Fruit fly (Drosophila melanogaster) whole organism, embryonic: Measurements from ENCODE around the gene Pfdn2.
A peak's percentile ranks its signal among the peaks of the same experiment; 100 is the strongest.

Experiments
- Antp ChIP-seq: fragments of 200-800 bp; sonication (Bioruptor generic); optimal IDR thresholded peaks from 3 replicates; lab custom pipeline; 2016; ENCODE audit warnings: missing biosample characterization, missing genetic modification characterization
- Awh ChIP-seq: fragments of 200-800 bp; sonication (Bioruptor generic); IDR thresholded peaks from 2 replicates; pipeline ENCODE4, ENCODE4 v1.3.6; 2022; ENCODE audit warnings: missing biosample characterization, missing genetic modification characterization
- BEAF-32 ChIP-seq: fragments of 200-800 bp; sonication (Bioruptor generic); optimal IDR thresholded peaks from 3 replicates; lab custom pipeline; 2017; ENCODE audit warnings: missing biosample characterization, missing genetic modification characterization, mild to moderate bottlenecking, moderate library complexity, missing genetic modification reagents
- Bgb ChIP-seq: fragments of 200-800 bp; sonication (Bioruptor generic); IDR thresholded peaks from 2 replicates; pipeline ENCODE4 v1.3.6; 2022; ENCODE audit warnings: missing biosample characterization, missing genetic modification characterization; ENCODE audit not compliant: partially characterized antibody
- C15 ChIP-seq: fragments of 200-800 bp; sonication (Bioruptor generic); IDR thresholded peaks from 3 replicates; pipeline ENCODE4 v1.3.6; 2022; ENCODE audit warnings: missing biosample characterization, missing genetic modification characterization
- CG10147 ChIP-seq: fragments of 200-800 bp; sonication (Bioruptor generic); optimal IDR thresholded peaks from 2 replicates; lab custom pipeline; 2019; ENCODE audit warnings: missing biosample characterization, mild to moderate bottlenecking, missing genetic modification characterization, moderate library complexity
- CG10979 ChIP-seq: fragments of 200-800 bp; sonication (Bioruptor generic); optimal IDR thresholded peaks from 2 replicates; lab custom pipeline; 2018; ENCODE audit warnings: missing biosample characterization, mild to moderate bottlenecking, missing genetic modification characterization, moderate library complexity
- CG11560 ChIP-seq: fragments of 200-800 bp; sonication (Bioruptor generic); IDR thresholded peaks from 3 replicates; pipeline ENCODE4 v1.3.6; 2022; ENCODE audit warnings: missing biosample characterization, missing genetic modification characterization
- CG11695 ChIP-seq: fragments of 200-800 bp; sonication (Bioruptor generic); IDR thresholded peaks from 3 replicates; pipeline ENCODE4 v1.3.6; 2022; ENCODE audit warnings: missing biosample characterization, missing genetic modification characterization
- CG15479 ChIP-seq: fragments of 200-800 bp; sonication (Bioruptor generic); optimal IDR thresholded peaks from 3 replicates; lab custom pipeline; 2019; ENCODE audit warnings: missing biosample characterization, mild to moderate bottlenecking, missing genetic modification characterization, moderate library complexity
- CG17802 ChIP-seq: fragments of 200-800 bp; sonication (Bioruptor generic); optimal IDR thresholded peaks from 2 replicates; lab custom pipeline; 2018; ENCODE audit warnings: missing biosample characterization, mild to moderate bottlenecking, missing genetic modification characterization, moderate library complexity
- CG18764 ChIP-seq: fragments of 200-800 bp; sonication (Bioruptor generic); optimal IDR thresholded peaks from 3 replicates; lab custom pipeline; 2016; ENCODE audit warnings: missing biosample characterization, missing genetic modification characterization
- CG33213 ChIP-seq: fragments of 200-800 bp; sonication (Bioruptor generic); optimal IDR thresholded peaks from 3 replicates; lab custom pipeline; 2016; ENCODE audit warnings: missing biosample characterization, missing genetic modification characterization
- CG4424 ChIP-seq: fragments of 200-800 bp; sonication (Bioruptor generic); optimal IDR thresholded peaks from 3 replicates; lab custom pipeline; 2016; ENCODE audit warnings: missing biosample characterization, missing genetic modification characterization
- CG6254 ChIP-seq: fragments of 200-800 bp; sonication (Bioruptor generic); optimal IDR thresholded peaks from 3 replicates; lab custom pipeline; 2017; ENCODE audit warnings: mild to moderate bottlenecking, missing biosample characterization, missing genetic modification reagents, missing genetic modification characterization
- CG6272 ChIP-seq: fragments of 200-800 bp; sonication (Bioruptor generic); IDR thresholded peaks from 2 replicates; pipeline ENCODE4 v1.3.6; 2022; ENCODE audit warnings: missing biosample characterization, missing genetic modification characterization
- CG6791 ChIP-seq: fragments of 200-800 bp; sonication (Bioruptor generic); IDR thresholded peaks from 3 replicates; pipeline ENCODE4 v1.3.6; 2022; ENCODE audit warnings: missing biosample characterization, missing genetic modification characterization; ENCODE audit not compliant: partially characterized antibody
- CG7271 ChIP-seq: fragments of 200-800 bp; sonication (Bioruptor generic); optimal IDR thresholded peaks from 2 replicates; lab custom pipeline; 2018; ENCODE audit warnings: missing biosample characterization, mild to moderate bottlenecking, missing genetic modification characterization, moderate library complexity
- CoRest ChIP-seq: fragments of 200-800 bp; sonication (Bioruptor generic); optimal IDR thresholded peaks from 3 replicates; lab custom pipeline; 2018; ENCODE audit warnings: missing biosample characterization, mild to moderate bottlenecking, missing genetic modification characterization, moderate library complexity
- Eip74EF ChIP-seq, 2 experiments: fragments of 200-800 bp in 1 of 2; fragments of >200 bp in 1 of 2; sonication (Bioruptor generic) in 1 of 2; optimal IDR thresholded peaks; 2 replicates each; lab custom pipeline; 2017 to 2019; ENCODE audit warnings: missing biosample characterization in 2 of 2, missing genetic modification characterization in 2 of 2, mild to moderate bottlenecking in 1 of 2, moderate library complexity in 1 of 2
- Elba2 ChIP-seq: fragments of 200-800 bp; sonication (Bioruptor generic); optimal IDR thresholded peaks from 3 replicates; lab custom pipeline; 2016; ENCODE audit warnings: missing biosample characterization, missing genetic modification characterization
- HmgZ ChIP-seq: fragments of 200-800 bp; sonication (Bioruptor generic); optimal IDR thresholded peaks from 2 replicates; lab custom pipeline; 2018; ENCODE audit warnings: missing biosample characterization, mild to moderate bottlenecking, missing genetic modification characterization
- Hr3 ChIP-seq: fragments of 200-800 bp; sonication (Bioruptor generic); optimal IDR thresholded peaks from 3 replicates; lab custom pipeline; 2016; ENCODE audit warnings: missing biosample characterization, missing genetic modification characterization
- Hr39 ChIP-seq: fragments of >200 bp; optimal IDR thresholded peaks from 2 replicates; lab custom pipeline; 2017
- Myb ChIP-seq: fragments of 200-800 bp; sonication (Bioruptor generic); optimal IDR thresholded peaks from 2 replicates; lab custom pipeline; 2016; ENCODE audit warnings: missing biosample characterization, missing genetic modification characterization
- NC2β ChIP-seq: fragments of 200-800 bp; sonication (Bioruptor generic); optimal IDR thresholded peaks from 2 replicates; lab custom pipeline; 2016; ENCODE audit warnings: missing biosample characterization, missing genetic modification characterization
- Nf-YC ChIP-seq: fragments of 200-800 bp; optimal IDR thresholded peaks from 3 replicates; lab custom pipeline; 2019; ENCODE audit warnings: missing biosample characterization, mild to moderate bottlenecking, missing genetic modification characterization, moderate library complexity
- Oaz ChIP-seq: fragments of 200-800 bp; sonication (Bioruptor generic); IDR thresholded peaks from 2 replicates; pipeline ENCODE4 v1.3.6; 2022; ENCODE audit warnings: missing biosample characterization, missing genetic modification characterization
- Rfx ChIP-seq: fragments of 200-800 bp; sonication (Bioruptor generic); IDR thresholded peaks from 2 replicates; pipeline ENCODE4 v1.3.6; 2022; ENCODE audit warnings: missing biosample characterization, missing genetic modification characterization
- Taf1 ChIP-seq: fragments of 200-800 bp; sonication (Bioruptor generic); IDR thresholded peaks from 2 replicates; pipeline ENCODE4 v1.3.6; 2022; ENCODE audit warnings: missing biosample characterization, missing genetic modification characterization
- al ChIP-seq: fragments of 200-800 bp; sonication (Bioruptor generic); IDR thresholded peaks from 2 replicates; pipeline ENCODE4 v1.3.6; 2022; ENCODE audit warnings: missing biosample characterization, missing genetic modification characterization
- caup ChIP-seq: fragments of 200-800 bp; sonication (Bioruptor generic); optimal IDR thresholded peaks from 3 replicates; lab custom pipeline; 2017; ENCODE audit warnings: missing biosample characterization, mild to moderate bottlenecking, missing genetic modification characterization, moderate library complexity; ENCODE audit not compliant: severe bottlenecking
- chm ChIP-seq: fragments of 200-800 bp; sonication (Bioruptor generic); IDR thresholded peaks from 2 replicates; pipeline ENCODE4 v1.3.6; 2022; ENCODE audit warnings: missing biosample characterization, missing genetic modification characterization
- emc ChIP-seq: fragments of 200-800 bp; sonication (Bioruptor generic); optimal IDR thresholded peaks from 2 replicates; lab custom pipeline; 2016; ENCODE audit warnings: missing biosample characterization, missing genetic modification characterization
- ems ChIP-seq: fragments of 200-800 bp; sonication (Bioruptor generic); optimal IDR thresholded peaks from 3 replicates; lab custom pipeline; 2016; ENCODE audit warnings: missing biosample characterization, missing genetic modification characterization
- fru ChIP-seq: fragments of >200 bp; optimal IDR thresholded peaks from 2 replicates; lab custom pipeline; 2017
- gsb ChIP-seq: fragments of 200-800 bp; sonication (Bioruptor generic); IDR thresholded peaks from 2 replicates; pipeline ENCODE4 v1.3.6; 2022; ENCODE audit warnings: missing biosample characterization, missing genetic modification characterization
- klu ChIP-seq: fragments of 200-800 bp; sonication (Bioruptor generic); IDR thresholded peaks from 2 replicates; pipeline ENCODE4 v1.3.6; 2022; ENCODE audit warnings: missing biosample characterization, missing genetic modification characterization
- kni ChIP-seq: fragments of 200-800 bp; sonication (Bioruptor generic); optimal IDR thresholded peaks from 3 replicates; lab custom pipeline; 2017; ENCODE audit warnings: mild to moderate bottlenecking, missing biosample characterization, missing genetic modification reagents, missing genetic modification characterization
- lab ChIP-seq: fragments of 200-800 bp; sonication (Bioruptor generic); optimal IDR thresholded peaks from 3 replicates; lab custom pipeline; 2017; ENCODE audit warnings: missing biosample characterization, missing genetic modification characterization, mild to moderate bottlenecking, moderate library complexity, missing genetic modification reagents
- lilli ChIP-seq: fragments of 200-800 bp; sonication (Bioruptor generic); optimal IDR thresholded peaks from 3 replicates; lab custom pipeline; 2016; ENCODE audit warnings: missing biosample characterization, missing genetic modification characterization
- pho ChIP-seq: fragments of 200-800 bp; sonication (Bioruptor generic); optimal IDR thresholded peaks from 2 replicates; lab custom pipeline; 2016; ENCODE audit warnings: missing biosample characterization, missing genetic modification characterization
- repo ChIP-seq: fragments of 200-800 bp; sonication (Bioruptor generic); optimal IDR thresholded peaks from 2 replicates; lab custom pipeline; 2016; ENCODE audit warnings: missing biosample characterization, missing genetic modification characterization
- ro ChIP-seq: fragments of 200-800 bp; sonication (Bioruptor generic); IDR thresholded peaks from 2 replicates; pipeline ENCODE4 v1.3.6; 2022; ENCODE audit warnings: missing biosample characterization, missing genetic modification characterization
- salm ChIP-seq: fragments of 200-800 bp; sonication (Bioruptor generic); optimal IDR thresholded peaks from 2 replicates; lab custom pipeline; 2018; ENCODE audit warnings: missing biosample characterization, mild to moderate bottlenecking, missing genetic modification characterization
- scrt ChIP-seq: fragments of 200-800 bp; sonication (Bioruptor generic); optimal IDR thresholded peaks from 2 replicates; lab custom pipeline; 2018; ENCODE audit warnings: missing biosample characterization, mild to moderate bottlenecking, missing genetic modification characterization, moderate library complexity
- sima ChIP-seq: fragments of 200-800 bp; sonication (Bioruptor generic); optimal IDR thresholded peaks from 2 replicates; lab custom pipeline; 2016; ENCODE audit warnings: missing biosample characterization, missing genetic modification characterization
- sob ChIP-seq: fragments of 200-800 bp; sonication (Bioruptor generic); IDR thresholded peaks from 2 replicates; pipeline ENCODE4 v1.3.6; 2022; ENCODE audit warnings: missing biosample characterization, missing genetic modification characterization
- ssp ChIP-seq: fragments of 200-800 bp; sonication (Bioruptor generic); IDR thresholded peaks from 2 replicates; pipeline ENCODE4 v1.3.6; 2022; ENCODE audit warnings: missing biosample characterization, missing genetic modification characterization
- tap ChIP-seq: fragments of 200-800 bp; optimal IDR thresholded peaks from 3 replicates; lab custom pipeline; 2019; ENCODE audit warnings: missing biosample characterization, mild to moderate bottlenecking, missing genetic modification characterization, moderate library complexity
- trem ChIP-seq: fragments of 200-800 bp; optimal IDR thresholded peaks from 3 replicates; lab custom pipeline; 2019; ENCODE audit warnings: missing biosample characterization, mild to moderate bottlenecking, missing genetic modification characterization, moderate library complexity
- wdn ChIP-seq: fragments of 200-800 bp; sonication (Bioruptor generic); IDR thresholded peaks from 2 replicates; pipeline ENCODE4 v1.3.6; 2022; ENCODE audit warnings: missing biosample characterization, missing genetic modification characterization

Pfdn2 gene

DNA sequence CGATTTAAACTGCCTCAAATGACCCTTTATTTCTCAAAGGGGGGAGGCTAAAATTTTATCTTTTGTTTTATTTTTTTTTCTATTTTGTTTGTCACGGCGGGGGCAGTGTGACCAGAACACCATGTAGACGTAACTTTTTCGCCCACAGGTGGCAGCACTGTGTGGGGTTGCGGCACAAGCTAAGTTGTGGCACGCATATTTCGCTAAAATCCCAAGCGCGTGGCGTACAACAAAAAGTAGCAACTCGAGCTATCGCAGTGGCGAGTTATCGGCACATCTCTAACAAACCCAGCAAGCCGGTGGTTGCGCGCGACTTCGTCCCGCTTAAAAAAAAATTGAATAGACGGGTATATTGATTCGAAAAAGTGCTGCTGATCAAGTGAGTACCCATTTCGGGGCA is 48.9 kb upstream of the Pfdn2 start, which contains the start of the genes Ufd1 and NaPi-III (continued):
- TF ChIP-seq BEAF-32 (GFP tag; lab: Kevin White, UChicago) (peak; percentile 92), salm (no peak), sima (GFP tag; lab: Kevin White, UChicago) (no peak), CG10979 (no peak), Rfx (GFP tag; lab: Robert Waterston, UW) (peak; percentile 77), Oaz (GFP tag; lab: Robert Waterston, UW) (no peak), scrt (GFP tag; lab: Kevin White, UChicago) (no peak), fru (lab: Kevin White, UChicago) (no peak), CG15479 (GFP tag; lab: Kevin White, UChicago) (peak; percentile 68), caup (GFP tag; lab: Kevin White, UChicago) (peak; percentile 38), emc (GFP tag; lab: Kevin White, UChicago) (no peak), ems (peak; percentile 23), NC2β (GFP tag; lab: Kevin White, UChicago) (peak; percentile 60), C15 (GFP tag; lab: Robert Waterston, UW) (no peak), lilli (GFP tag; lab: Kevin White, UChicago) (peak; percentile 46), Hr3 (GFP tag; lab: Kevin White, UChicago) (no peak), trem (peak; percentile 86), chm (GFP tag; lab: Robert Waterston, UW) (peak; percentile 54; the same call in 1 of the 2 replicates), sob (GFP tag; lab: Robert Waterston, UW) (peak; percentile 68), ro (GFP tag; lab: Robert Waterston, UW) (no peak), CG11695 (GFP tag; lab: Robert Waterston, UW) (no peak), CG6791 (GFP tag; lab: Robert Waterston, UW) (peak; percentile 90), lab (GFP tag; lab: Kevin White, UChicago) (peak; percentile 30), CG10147 (GFP tag; lab: Kevin White, UChicago) (no peak), pho (GFP tag; lab: Kevin White, UChicago) (peak; percentile 35), CG7271 (tag; lab: Kevin White, UChicago) (no peak), Antp (GFP tag; lab: Kevin White, UChicago) (peak; percentile 10), klu (GFP tag; lab: Robert Waterston, UW) (no peak), CG6272 (peak; percentile 27; the same call in 1 of the 2 replicates), Elba2 (GFP tag; lab: Kevin White, UChicago) (peak; percentile 74), CG17802 (tag; lab: Kevin White, UChicago) (no peak), Awh (GFP tag; lab: Robert Waterston, UW) (no peak), CG4424 (GFP tag; lab: Kevin White, UChicago) (no peak), CG11560 (tag; lab: Robert Waterston, UW) (peak; percentile 78), CoRest (tag; lab: Kevin White, UChicago) (peak; percentile 73), CG18764 (GFP tag; lab: Kevin White, UChicago) (no peak), repo (no peak), Taf1 (no peak), HmgZ (tag; lab: Kevin White, UChicago) (peak; percentile 91), gsb (no peak), CG6254 (GFP tag; lab: Kevin White, UChicago) (no peak), tap (tag; lab: Kevin White, UChicago) (no peak), ssp (GFP tag; lab: Robert Waterston, UW) (no peak), Myb (peak; percentile 81), Bgb (GFP tag; lab: Robert Waterston, UW) (peak; percentile 91), kni (GFP tag; lab: Kevin White, UChicago) (no peak), CG33213 (GFP tag; lab: Kevin White, UChicago) (peak; percentile 84), al (GFP tag; lab: Robert Waterston, UW) (0 out of 2 replicates have a peak, but pooled peaks have one; percentile 19), wdn (GFP tag; lab: Robert Waterston, UW) (no peak), Hr39 (lab: Kevin White, UChicago) (no peak), Nf-YC (tag; lab: Kevin White, UChicago) (no peak), Eip74EF (GFP tag; optimal IDR thresholded peaks at IDR 0.05; lab: Kevin White, UChicago) (no peak)
